Fruit fly (Drosophila melanogaster) whole organism, prepupa: Measurements from ENCODE around the gene sip1.

Experiments used
- Blimp-1 ChIP-seq: fragments of 200-800 bp; sonication (Bioruptor generic); optimal IDR thresholded peaks from 3 replicates; lab custom pipeline; 2017; ENCODE audit warnings: missing biosample characterization, missing genetic modification characterization, mild to moderate bottlenecking, moderate library complexity, missing genetic modification reagents
- CG9139 ChIP-seq: fragments of 200-800 bp; sonication (Bioruptor generic); optimal IDR thresholded peaks from 3 replicates; lab custom pipeline; 2017; ENCODE audit warnings: missing biosample characterization, mild to moderate bottlenecking, missing genetic modification characterization
- Hr38 ChIP-seq: sonication (Bioruptor generic); optimal IDR thresholded peaks from 2 replicates; lab custom pipeline; 2016; ENCODE audit warnings: missing biosample characterization, missing genetic modification characterization
- Hr4 ChIP-seq: fragments of 200-800 bp; sonication (Bioruptor generic); optimal IDR thresholded peaks from 3 replicates; lab custom pipeline; 2016; ENCODE audit warnings: missing biosample characterization, missing genetic modification characterization
- svp ChIP-seq: fragments of 200-800 bp; sonication (Bioruptor generic); peaks from one replicate; lab custom pipeline; 2016; ENCODE audit warnings: missing biosample characterization, missing genetic modification characterization
- topi ChIP-seq: fragments of 200-800 bp; sonication (Bioruptor generic); optimal IDR thresholded peaks from 3 replicates; lab custom pipeline; 2016; ENCODE audit warnings: missing biosample characterization, missing genetic modification characterization

- TF ChIP-seq CG9139 (GFP tag; lab: Kevin White, UChicago), result no peak
- no peak for TF ChIP-seq svp (GFP tag; lab: Kevin White, UChicago)
- no peak for TF ChIP-seq Blimp-1 (GFP tag; lab: Kevin White, UChicago)
- no peak for TF ChIP-seq Hr38 (GFP tag; lab: Kevin White, UChicago)
- TF ChIP-seq Hr4 (GFP tag; lab: Kevin White, UChicago), result no peak
- no peak for TF ChIP-seq topi (GFP tag; lab: Kevin White, UChicago)
Measured at dm6 chr2L:5720407-5721228, at the start of gene sip1, which contains the start of gene CG11149.
